Worm (Caenorhabditis elegans): ENCODE data around the gene F23H11.2.
A peak's percentile ranks its signal among the peaks of the same experiment; 100 is the strongest.
"Not testable (repeated sequence)": the region's sequence is repeated elsewhere in the genome, so short reads cannot be mapped to it uniquely, and the experiment has no call there.

- TF ChIP-seq flt-1 (GFP tag; IDR thresholded peaks at IDR 0.05); T22C8.4 (GFP tag; IDR thresholded peaks at IDR 0.05); med-1 (GFP tag; optimal IDR thresholded peaks at IDR 0.05; ENCODE audit: insufficient read depth); ref-1 (GFP tag; conservative IDR thresholded peaks at IDR 0.05); tab-1 (GFP tag; IDR thresholded peaks at IDR 0.05): not testable (repeated sequence)
- TF ChIP-seq cog-1 (tag; optimal IDR thresholded peaks at IDR 0.05) = peak; percentile 33
Measured at ce11 chrIII:931405-931804, 35.9 kb downstream of the F23H11.2 start.

Data from whole organism, midembryonic.